Fruit fly (Drosophila melanogaster) S2 (cell line): ENCODE results near the gene CG31189.

Source experiments
- CG8478 ChIP-seq: fragments of >200 bp; optimal IDR thresholded peaks from 2 replicates; lab custom pipeline; 2018
- CTCF ChIP-seq, 2 experiments: fragments of >200 bp; optimal IDR thresholded peaks; 2 replicates each; lab custom pipeline; 2018

dm6 chr3R:21091500-21091899 lies 45.9 kb upstream of the CG31189 start:
- no peak for TF ChIP-seq CG8478 (lab: Kevin White, UChicago)
- TF ChIP-seq CTCF (optimal IDR thresholded peaks at IDR 0.05; lab: Kevin White, UChicago) = no peak
